Worm (Caenorhabditis elegans): ENCODE measurements around the gene Y69A2AR.12.

DNA sequence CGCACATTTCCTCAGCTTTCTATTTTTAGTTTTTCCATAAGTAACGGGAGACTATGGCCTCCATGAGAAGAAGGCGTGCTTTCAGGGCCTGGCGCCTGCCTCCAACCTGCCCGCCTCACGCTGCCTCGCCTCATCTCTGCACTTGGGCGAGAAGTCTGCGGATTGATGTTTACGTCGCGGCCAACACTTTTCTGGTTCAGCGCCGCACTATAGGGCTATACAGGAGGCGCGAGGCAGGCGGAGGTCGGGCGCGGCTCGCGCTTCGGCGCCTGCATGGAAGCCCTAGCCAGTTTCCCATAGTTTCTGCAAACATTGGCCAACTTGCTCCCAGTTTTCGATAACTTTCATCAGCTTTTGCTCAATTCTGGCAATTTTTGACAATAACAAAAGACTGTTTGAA lies 4.7 kb downstream of the Y69A2AR.12 start:
- TF ChIP-seq ztf-11 (tag; optimal IDR thresholded peaks at IDR 0.05) = no peak
- no peak for TF ChIP-seq unc-39 (tag; optimal IDR thresholded peaks at IDR 0.05)
- TF ChIP-seq lin-13 (tag; optimal IDR thresholded peaks at IDR 0.05) = no peak
- TF ChIP-seq lin-32 (GFP tag; optimal IDR thresholded peaks at IDR 0.05) = no peak
- no peak for TF ChIP-seq tbx-8 (GFP tag; optimal IDR thresholded peaks at IDR 0.05)
- no peak for TF ChIP-seq mab-5 (tag; optimal IDR thresholded peaks at IDR 0.05)
- TF ChIP-seq unc-62 (GFP tag; optimal IDR thresholded peaks at IDR 0.05) = no peak
- no peak for TF ChIP-seq nhr-12 (tag; optimal IDR thresholded peaks at IDR 0.05)
- no peak for TF ChIP-seq nhr-76 (tag; optimal IDR thresholded peaks at IDR 0.05)
- TF ChIP-seq mep-1 (tag; optimal IDR thresholded peaks at IDR 0.05) = no peak
- no peak for TF ChIP-seq pha-4 (tag; optimal IDR thresholded peaks at IDR 0.05)
- TF ChIP-seq ceh-83 (GFP tag; optimal IDR thresholded peaks at IDR 0.05) = no peak
